Worm (Caenorhabditis elegans): Measurements from ENCODE around the gene T09F3.7.

T09F3.7 gene

ce11 chrII:10377901-10378300 is 13.1 kb upstream of the T09F3.7 start:
- TF ChIP-seq sem-2 (GFP tag; optimal IDR thresholded peaks at IDR 0.05) (no peak), M03D4.4 (tag; optimal IDR thresholded peaks at IDR 0.05) (no peak), lin-32 (GFP tag; optimal IDR thresholded peaks at IDR 0.05) (no peak), nhr-237 (tag; optimal IDR thresholded peaks at IDR 0.05) (no peak), ztf-11 (tag; optimal IDR thresholded peaks at IDR 0.05) (no peak), mls-2 (tag; optimal IDR thresholded peaks at IDR 0.05) (no peak), bed-3 (GFP tag; optimal IDR thresholded peaks at IDR 0.05) (no peak)

- no peak for TF ChIP-seq unc-62 (GFP tag; optimal IDR thresholded peaks at IDR 0.05)
- no peak for TF ChIP-seq unc-39 (tag; optimal IDR thresholded peaks at IDR 0.05)
- no peak for TF ChIP-seq ceh-83 (GFP tag; optimal IDR thresholded peaks at IDR 0.05)
- no peak for TF ChIP-seq ceh-43 (GFP tag; optimal IDR thresholded peaks at IDR 0.05)
- no peak for TF ChIP-seq nhr-76 (tag; optimal IDR thresholded peaks at IDR 0.05)
- no peak for TF ChIP-seq sem-2 (GFP tag; optimal IDR thresholded peaks at IDR 0.05)
- TF ChIP-seq mep-1 (tag; optimal IDR thresholded peaks at IDR 0.05), result no peak
- no peak for TF ChIP-seq lin-13 (tag; optimal IDR thresholded peaks at IDR 0.05)
- TF ChIP-seq sptf-1 (tag; optimal IDR thresholded peaks at IDR 0.05), result no peak
- no peak for TF ChIP-seq ztf-11 (tag; optimal IDR thresholded peaks at IDR 0.05)
- no peak for TF ChIP-seq flh-1 (GFP tag; optimal IDR thresholded peaks at IDR 0.05)
- TF ChIP-seq elt-1 (tag; optimal IDR thresholded peaks at IDR 0.05; ENCODE audit: borderline replicate concordance, insufficient read depth), result no peak
- no peak for TF ChIP-seq M03D4.4 (tag; optimal IDR thresholded peaks at IDR 0.05)
- TF ChIP-seq blmp-1 (tag; optimal IDR thresholded peaks at IDR 0.05), result no peak
- TF ChIP-seq tbx-8 (GFP tag; optimal IDR thresholded peaks at IDR 0.05), result no peak
- no peak for TF ChIP-seq hlh-1 (tag; optimal IDR thresholded peaks at IDR 0.05)
- no peak for TF ChIP-seq unc-120 (tag; optimal IDR thresholded peaks at IDR 0.05; ENCODE audit: poor library complexity, severe bottlenecking)
- TF ChIP-seq lsy-2 (tag; optimal IDR thresholded peaks at IDR 0.05), result no peak
- no peak for TF ChIP-seq pha-4 (tag; optimal IDR thresholded peaks at IDR 0.05)
- TF ChIP-seq cnd-1 (tag; optimal IDR thresholded peaks at IDR 0.05), result no peak
These were observed 11.4 kb upstream of the T09F3.7 start for ce11 chrII:10379546-10379945.

ce11 chrII:10382247-10382646 is 8.7 kb upstream of the T09F3.7 start:
- TF ChIP-seq snpc-4 (tag; optimal IDR thresholded peaks at IDR 0.05), result no peak
- no peak for TF ChIP-seq elt-3 (tag; optimal IDR thresholded peaks at IDR 0.05)
- TF ChIP-seq nhr-2 (tag; optimal IDR thresholded peaks at IDR 0.05), result no peak
- no peak for TF ChIP-seq M03D4.4 (tag; optimal IDR thresholded peaks at IDR 0.05)
- no peak for TF ChIP-seq unc-39 (tag; optimal IDR thresholded peaks at IDR 0.05)
- no peak for TF ChIP-seq lin-32 (GFP tag; optimal IDR thresholded peaks at IDR 0.05)
- TF ChIP-seq nhr-28 (tag; optimal IDR thresholded peaks at IDR 0.05), result no peak
- no peak for TF ChIP-seq sem-2 (GFP tag; optimal IDR thresholded peaks at IDR 0.05)
- no peak for TF ChIP-seq ham-2 (GFP tag; optimal IDR thresholded peaks at IDR 0.05)
- peak; percentile 48 for TF ChIP-seq nhr-237 (tag; optimal IDR thresholded peaks at IDR 0.05)
- no peak for TF ChIP-seq unc-62 (GFP tag; optimal IDR thresholded peaks at IDR 0.05)
- no peak for TF ChIP-seq ceh-43 (GFP tag; optimal IDR thresholded peaks at IDR 0.05)
- peak; percentile 17 for TF ChIP-seq mep-1 (tag; optimal IDR thresholded peaks at IDR 0.05)
- no peak for TF ChIP-seq elt-1 (tag; optimal IDR thresholded peaks at IDR 0.05; ENCODE audit: borderline replicate concordance, insufficient read depth)
- no peak for TF ChIP-seq zip-8 (tag; optimal IDR thresholded peaks at IDR 0.05)
- no peak for TF ChIP-seq nhr-12 (tag; optimal IDR thresholded peaks at IDR 0.05)
- peak; percentile 34 for TF ChIP-seq mls-2 (tag; optimal IDR thresholded peaks at IDR 0.05)
- TF ChIP-seq unc-120 (tag; optimal IDR thresholded peaks at IDR 0.05; ENCODE audit: poor library complexity, severe bottlenecking), result peak; percentile 54

ce11 chrII:10384680-10385383 is 6.1 kb upstream of the T09F3.7 start, which contains the start of gene ztf-27:
TSS of gene ztf-27 (plus strand) at chrII:10385333.
- TF ChIP-seq pha-4 (tag; optimal IDR thresholded peaks at IDR 0.05) (no peak), sptf-1 (tag; optimal IDR thresholded peaks at IDR 0.05) (peak; percentile 37), nhr-237 (tag; optimal IDR thresholded peaks at IDR 0.05) (peak; percentile 41), unc-120 (tag; optimal IDR thresholded peaks at IDR 0.05; ENCODE audit: poor library complexity, severe bottlenecking) (peak; percentile 75), nhr-2 (tag; optimal IDR thresholded peaks at IDR 0.05) (no peak)
